Fruit fly (Drosophila melanogaster) whole organism, prepupa: ENCODE data around the gene VhaAC39-2.
A peak's percentile ranks its signal among the peaks of the same experiment; 100 is the strongest.

Source experiments
- Blimp-1 ChIP-seq: fragments of 200-800 bp; sonication (Bioruptor generic); optimal IDR thresholded peaks from 3 replicates; lab custom pipeline; 2017; ENCODE audit warnings: missing biosample characterization, missing genetic modification characterization, mild to moderate bottlenecking, moderate library complexity, missing genetic modification reagents
- CG10631 ChIP-seq: fragments of 200-800 bp; sonication (Bioruptor generic); optimal IDR thresholded peaks from 2 replicates; lab custom pipeline; 2016; ENCODE audit warnings: missing biosample characterization, missing genetic modification characterization
- CG10669 ChIP-seq: fragments of 200-800 bp; sonication (Bioruptor generic); optimal IDR thresholded peaks from 3 replicates; lab custom pipeline; 2018; ENCODE audit warnings: missing biosample characterization, mild to moderate bottlenecking, missing genetic modification characterization, moderate library complexity
- CG11762 ChIP-seq: fragments of 200-800 bp; sonication (Bioruptor generic); optimal IDR thresholded peaks from 3 replicates; lab custom pipeline; 2016; ENCODE audit warnings: missing biosample characterization, missing genetic modification characterization; ENCODE audit not compliant: insufficient read depth
- CG15336 ChIP-seq: fragments of 200-800 bp; sonication (Bioruptor generic); IDR thresholded peaks from 2 replicates; pipeline ENCODE4 v1.3.6; 2022; ENCODE audit warnings: missing biosample characterization, missing genetic modification characterization
- CG16779 ChIP-seq: fragments of 200-800 bp; sonication (Bioruptor generic); optimal IDR thresholded peaks from 3 replicates; lab custom pipeline; 2017; ENCODE audit warnings: missing biosample characterization, mild to moderate bottlenecking, missing genetic modification characterization
- CG3032 ChIP-seq: fragments of 200-800 bp; optimal IDR thresholded peaks from 2 replicates; lab custom pipeline; 2019; ENCODE audit warnings: missing biosample characterization, mild to moderate bottlenecking, missing genetic modification characterization, moderate library complexity
- CG31627 ChIP-seq: fragments of 200-800 bp; sonication (Bioruptor generic); optimal IDR thresholded peaks from 3 replicates; lab custom pipeline; 2016; ENCODE audit warnings: missing biosample characterization, missing genetic modification characterization
- CG32006 ChIP-seq: fragments of 200-800 bp; sonication (Bioruptor generic); optimal IDR thresholded peaks from 3 replicates; lab custom pipeline; 2017; ENCODE audit warnings: missing biosample characterization, mild to moderate bottlenecking, missing genetic modification characterization
- CG3919 ChIP-seq: fragments of 200-800 bp; sonication (Bioruptor generic); optimal IDR thresholded peaks from 3 replicates; lab custom pipeline; 2016; ENCODE audit warnings: missing biosample characterization, missing genetic modification characterization
- CG4318 ChIP-seq: fragments of 200-800 bp; sonication (Bioruptor generic); optimal IDR thresholded peaks from 3 replicates; lab custom pipeline; 2017; ENCODE audit warnings: missing biosample characterization, mild to moderate bottlenecking, missing genetic modification characterization
- CG6792 ChIP-seq: fragments of 200-800 bp; sonication (Bioruptor generic); optimal IDR thresholded peaks from 3 replicates; lab custom pipeline; 2016; ENCODE audit warnings: missing biosample characterization, missing genetic modification characterization
- CG6808 ChIP-seq: fragments of 200-800 bp; sonication (Bioruptor generic); optimal IDR thresholded peaks from 3 replicates; lab custom pipeline; 2017; ENCODE audit warnings: missing biosample characterization, missing genetic modification characterization, mild to moderate bottlenecking, moderate library complexity, missing genetic modification reagents
- CG6854 ChIP-seq: fragments of 200-800 bp; sonication (Bioruptor generic); optimal IDR thresholded peaks from 2 replicates; lab custom pipeline; 2017; ENCODE audit warnings: missing biosample characterization, mild to moderate bottlenecking, missing genetic modification characterization
- CG7368 ChIP-seq: fragments of 200-800 bp; sonication (Bioruptor generic); optimal IDR thresholded peaks from 3 replicates; lab custom pipeline; 2016; ENCODE audit warnings: missing biosample characterization, missing genetic modification characterization
- CG8319 ChIP-seq: fragments of 200-800 bp; sonication (Bioruptor generic); optimal IDR thresholded peaks from 3 replicates; lab custom pipeline; 2016; ENCODE audit warnings: missing biosample characterization, missing genetic modification characterization
- CG9139 ChIP-seq: fragments of 200-800 bp; sonication (Bioruptor generic); optimal IDR thresholded peaks from 3 replicates; lab custom pipeline; 2017; ENCODE audit warnings: missing biosample characterization, mild to moderate bottlenecking, missing genetic modification characterization
- Eip78C ChIP-seq: fragments of 200-800 bp; sonication (Bioruptor generic); peaks from one replicate; lab custom pipeline; 2016; ENCODE audit warnings: missing biosample characterization, missing genetic modification characterization
- Eip93F ChIP-seq: fragments of 200-800 bp; sonication (Bioruptor generic); optimal IDR thresholded peaks from 2 replicates; lab custom pipeline; 2016; ENCODE audit warnings: missing biosample characterization, mild to moderate bottlenecking, missing genetic modification characterization
- Ets21C ChIP-seq: fragments of 200-800 bp; sonication (Bioruptor generic); optimal IDR thresholded peaks from 3 replicates; lab custom pipeline; 2016; ENCODE audit warnings: missing biosample characterization, missing genetic modification characterization
- Ets96B ChIP-seq: fragments of 200-800 bp; optimal IDR thresholded peaks from 2 replicates; lab custom pipeline; 2019; ENCODE audit warnings: missing biosample characterization, mild to moderate bottlenecking, missing genetic modification characterization, moderate library complexity
- Gug ChIP-seq: fragments of 200-800 bp; sonication (Bioruptor generic); IDR thresholded peaks from 2 replicates; pipeline ENCODE4 v1.3.6; 2022; ENCODE audit warnings: missing biosample characterization, missing genetic modification characterization
- Hr39 ChIP-seq: fragments of 200-800 bp; sonication (Bioruptor generic); optimal IDR thresholded peaks from 2 replicates; lab custom pipeline; 2016; ENCODE audit warnings: missing biosample characterization, missing genetic modification characterization
- Hr4 ChIP-seq: fragments of 200-800 bp; sonication (Bioruptor generic); optimal IDR thresholded peaks from 3 replicates; lab custom pipeline; 2016; ENCODE audit warnings: missing biosample characterization, missing genetic modification characterization
- Lpt ChIP-seq: fragments of 200-800 bp; sonication (Bioruptor generic); optimal IDR thresholded peaks from 3 replicates; lab custom pipeline; 2016; ENCODE audit warnings: missing biosample characterization, missing genetic modification characterization
- OdsH ChIP-seq: fragments of 200-800 bp; sonication (Bioruptor generic); optimal IDR thresholded peaks from 3 replicates; lab custom pipeline; 2016; ENCODE audit warnings: missing biosample characterization, missing genetic modification characterization
- Smox ChIP-seq: fragments of 200-800 bp; sonication (Bioruptor generic); optimal IDR thresholded peaks from 3 replicates; lab custom pipeline; 2016; ENCODE audit warnings: missing biosample characterization, missing genetic modification characterization
- Sox14 ChIP-seq: fragments of 200-800 bp; sonication (Bioruptor generic); optimal IDR thresholded peaks from 3 replicates; lab custom pipeline; 2016; ENCODE audit warnings: missing biosample characterization, missing genetic modification characterization
- Sox15 ChIP-seq: fragments of 200-800 bp; sonication (Bioruptor generic); optimal IDR thresholded peaks from 3 replicates; lab custom pipeline; 2016; ENCODE audit warnings: missing biosample characterization, missing genetic modification characterization
- achi ChIP-seq: fragments of 200-800 bp; sonication (Bioruptor generic); optimal IDR thresholded peaks from 3 replicates; lab custom pipeline; 2016; ENCODE audit warnings: missing biosample characterization, missing genetic modification characterization
- acj6 ChIP-seq: fragments of 200-800 bp; sonication (Bioruptor generic); optimal IDR thresholded peaks from 3 replicates; lab custom pipeline; 2016; ENCODE audit warnings: missing biosample characterization, missing genetic modification characterization
- cyc ChIP-seq: fragments of 200-800 bp; sonication (Bioruptor generic); optimal IDR thresholded peaks from 3 replicates; lab custom pipeline; 2016; ENCODE audit warnings: missing biosample characterization, missing genetic modification characterization
- dac ChIP-seq: fragments of 200-800 bp; sonication (Bioruptor generic); optimal IDR thresholded peaks from 2 replicates; lab custom pipeline; 2017; ENCODE audit warnings: missing biosample characterization, mild to moderate bottlenecking, missing genetic modification characterization
- fd85E ChIP-seq: fragments of 200-800 bp; sonication (Bioruptor generic); optimal IDR thresholded peaks from 3 replicates; lab custom pipeline; 2016; ENCODE audit warnings: missing biosample characterization, missing genetic modification characterization
- fkh ChIP-seq: fragments of 200-800 bp; sonication (Bioruptor generic); optimal IDR thresholded peaks from 3 replicates; lab custom pipeline; 2017; ENCODE audit warnings: missing biosample characterization, mild to moderate bottlenecking, missing genetic modification characterization, moderate library complexity
- lz ChIP-seq: fragments of 200-800 bp; sonication (Bioruptor generic); optimal IDR thresholded peaks from 3 replicates; lab custom pipeline; 2016; ENCODE audit warnings: missing biosample characterization, missing genetic modification characterization
- net ChIP-seq: fragments of 200-800 bp; sonication (Bioruptor generic); optimal IDR thresholded peaks from 3 replicates; lab custom pipeline; 2016; ENCODE audit warnings: missing biosample characterization, missing genetic modification characterization
- pdm3 ChIP-seq: fragments of 200-800 bp; sonication (Bioruptor generic); optimal IDR thresholded peaks from 3 replicates; lab custom pipeline; 2016; ENCODE audit warnings: missing biosample characterization, missing genetic modification characterization
- salr ChIP-seq, 2 experiments: fragments of 200-800 bp; sonication (Bioruptor generic); optimal IDR thresholded peaks; 3 replicates each; lab custom pipeline; 2016 to 2018; ENCODE audit warnings: missing biosample characterization in 2 of 2, missing genetic modification characterization in 2 of 2, mild to moderate bottlenecking in 1 of 2
- ss ChIP-seq, 2 experiments: fragments of 200-800 bp; sonication (Bioruptor generic); optimal IDR thresholded peaks; 2 replicates in 1 of 2; 3 replicates in 1 of 2; lab custom pipeline; 2017 to 2018; ENCODE audit warnings: mild to moderate bottlenecking in 2 of 2, missing biosample characterization in 2 of 2, missing genetic modification characterization in 2 of 2, moderate library complexity in 1 of 2
- topi ChIP-seq: fragments of 200-800 bp; sonication (Bioruptor generic); optimal IDR thresholded peaks from 3 replicates; lab custom pipeline; 2016; ENCODE audit warnings: missing biosample characterization, missing genetic modification characterization
- vri ChIP-seq: fragments of 200-800 bp; sonication (Bioruptor generic); optimal IDR thresholded peaks from 3 replicates; lab custom pipeline; 2016; ENCODE audit warnings: missing biosample characterization, mild to moderate bottlenecking, missing genetic modification characterization

Gene VhaAC39-2

DNA sequence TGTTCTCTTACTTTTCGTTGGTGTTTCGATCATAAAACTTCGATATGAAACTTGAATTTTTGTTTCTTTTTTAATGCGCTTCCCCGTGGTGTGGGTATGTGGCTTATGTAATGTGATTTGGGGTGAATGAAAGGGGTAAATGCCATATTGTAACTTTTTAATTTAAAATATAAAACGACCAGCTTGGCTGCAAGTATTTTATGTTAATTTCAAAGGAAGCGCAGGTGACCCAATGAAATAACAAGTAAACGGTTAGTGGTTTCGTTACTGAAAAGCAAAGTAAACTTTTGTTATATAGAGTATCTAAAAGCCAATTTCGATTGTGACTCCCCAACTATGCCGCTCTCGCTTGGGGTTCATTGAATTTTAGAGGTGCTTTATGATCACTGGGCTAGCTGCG, 14.5 kb downstream of the VhaAC39-2 start (continued):
- TF ChIP-seq CG15336 (peak; percentile 42; the same call in 1 of the 2 replicates), Gug (GFP tag; lab: Robert Waterston, UW) (no peak), CG6854 (GFP tag; lab: Kevin White, UChicago) (no peak), vri (GFP tag; lab: Kevin White, UChicago) (peak; percentile 5), CG16779 (tag; lab: Kevin White, UChicago) (no peak), Ets21C (GFP tag; lab: Kevin White, UChicago) (no peak), CG4318 (GFP tag; lab: Kevin White, UChicago) (no peak), pdm3 (peak; percentile 43), CG6792 (no peak), CG6808 (GFP tag; lab: Kevin White, UChicago) (peak; percentile 48), Eip93F (GFP tag; lab: Kevin White, UChicago) (no peak), CG31627 (GFP tag; lab: Kevin White, UChicago) (peak; percentile 26), Smox (peak; percentile 30), topi (GFP tag; lab: Kevin White, UChicago) (peak; percentile 33), lz (GFP tag; lab: Kevin White, UChicago) (peak; percentile 1), acj6 (GFP tag; lab: Kevin White, UChicago) (peak; percentile 19), CG8319 (no peak), CG32006 (peak; percentile 38), CG3032 (tag; lab: Kevin White, UChicago) (no peak), Eip78C (GFP tag; lab: Kevin White, UChicago) (peak; percentile 11), CG11762 (GFP tag; lab: Kevin White, UChicago) (no peak), Blimp-1 (GFP tag; lab: Kevin White, UChicago) (no peak), net (GFP tag; lab: Kevin White, UChicago) (peak; percentile 3), CG9139 (GFP tag; lab: Kevin White, UChicago) (no peak), Sox15 (no peak), Ets96B (tag; lab: Kevin White, UChicago) (peak; percentile 15), fkh (GFP tag; lab: Kevin White, UChicago) (no peak), salr (GFP tag; optimal IDR thresholded peaks at IDR 0.05; lab: Kevin White, UChicago) (no peak), Sox14 (GFP tag; lab: Kevin White, UChicago) (peak; percentile 19), CG10669 (GFP tag; lab: Kevin White, UChicago) (peak; percentile 26), OdsH (GFP tag; lab: Kevin White, UChicago) (peak; percentile 26), CG10631 (GFP tag; lab: Kevin White, UChicago) (no peak), Hr39 (GFP tag; lab: Kevin White, UChicago) (peak; percentile 45), CG3919 (GFP tag; lab: Kevin White, UChicago) (peak; percentile 20), CG7368 (GFP tag; lab: Kevin White, UChicago) (no peak), dac (no peak), ss (GFP tag; optimal IDR thresholded peaks at IDR 0.05; lab: Kevin White, UChicago) (no peak), Lpt (no peak), achi (GFP tag; lab: Kevin White, UChicago) (peak; percentile 11)

DNA sequence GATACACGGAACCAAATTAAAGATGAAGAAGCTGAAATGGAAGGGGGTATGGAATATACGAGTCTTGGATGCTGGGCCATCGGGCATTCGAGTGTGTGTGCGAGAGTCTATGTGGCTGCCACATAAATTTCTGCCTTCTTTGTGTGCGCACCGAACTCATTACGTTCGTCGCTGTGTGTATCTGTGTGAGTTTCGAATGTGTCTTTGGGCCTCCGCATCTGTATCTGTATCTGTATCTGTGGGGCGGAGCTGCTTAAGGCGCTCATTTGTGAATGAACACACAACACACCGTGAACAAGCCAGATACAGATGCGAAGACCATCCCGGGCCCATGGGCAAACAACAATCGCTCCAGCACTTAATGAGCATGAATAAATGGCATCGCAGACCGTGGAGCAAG, 15.7 kb downstream of the VhaAC39-2 start:
- TF ChIP-seq fd85E (GFP tag; lab: Kevin White, UChicago) (no peak), Hr4 (GFP tag; lab: Kevin White, UChicago) (no peak), cyc (GFP tag; lab: Kevin White, UChicago) (no peak), CG15336 (no peak), CG10669 (GFP tag; lab: Kevin White, UChicago) (no peak), CG3032 (tag; lab: Kevin White, UChicago) (no peak), CG8319 (no peak), Lpt (no peak), CG9139 (GFP tag; lab: Kevin White, UChicago) (no peak), CG6792 (no peak), Smox (no peak)
